Worm (Caenorhabditis elegans): ENCODE measurements around the gene nhr-196.

DNA sequence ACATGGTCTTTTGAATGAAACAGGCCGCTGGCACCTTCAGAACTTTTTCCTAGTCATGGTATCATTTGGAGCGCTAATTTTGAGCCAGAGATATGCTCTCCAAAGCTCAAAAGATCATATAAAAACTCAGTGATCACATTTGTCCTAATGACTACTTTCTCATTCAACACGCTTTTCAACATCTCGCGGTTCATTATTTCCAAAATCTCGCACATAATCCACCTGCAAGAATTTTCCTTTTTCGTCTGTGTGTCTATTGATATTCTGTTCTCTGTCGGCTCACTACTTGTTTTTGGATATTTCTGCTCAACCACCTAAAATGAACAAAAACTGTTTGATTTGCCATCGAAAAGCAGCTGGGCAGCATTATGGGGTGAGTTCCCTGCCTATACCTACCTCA lies 11.8 kb upstream of the nhr-196 start, which contains the start of gene nhr-51:
- no peak for TF ChIP-seq lin-14 (GFP tag; optimal IDR thresholded peaks at IDR 0.05)
- no peak for TF ChIP-seq nhr-77 (tag; optimal IDR thresholded peaks at IDR 0.05)
- no peak for TF ChIP-seq ceh-88 (GFP tag; IDR thresholded peaks at IDR 0.05)
- TF ChIP-seq ama-1 (optimal IDR thresholded peaks at IDR 0.05) = no peak
- TF ChIP-seq pag-3 (tag; optimal IDR thresholded peaks at IDR 0.05; ENCODE audit: borderline replicate concordance, insufficient read depth) = no peak
- no peak for TF ChIP-seq sptf-1 (tag; optimal IDR thresholded peaks at IDR 0.05)
- TF ChIP-seq nhr-12 (tag; optimal IDR thresholded peaks at IDR 0.05) = no peak
- no peak for TF ChIP-seq unc-62 (GFP tag; optimal IDR thresholded peaks at IDR 0.05)
- TF ChIP-seq unc-86 (tag; optimal IDR thresholded peaks at IDR 0.05) = no peak
